Worm (Caenorhabditis elegans) whole organism, mixed stage, embryonic: ENCODE data around the gene ZK632.11.

ENCODE experiments used
- flh-1 ChIP-seq: fragments of 200-800 bp; sonication (Bioruptor generic); optimal IDR thresholded peaks from 2 replicates; lab custom pipeline; 2018; ENCODE audit warnings: mild to moderate bottlenecking, missing genetic modification characterization, moderate library complexity, missing compliant biosample characterization
- lsy-2 ChIP-seq: fragments of 150-350 bp; optimal IDR thresholded peaks from 2 replicates; lab custom pipeline; 2014; ENCODE audit warnings: missing biosample characterization, missing genetic modification characterization
- nhr-28 ChIP-seq: fragments of 150-350 bp; optimal IDR thresholded peaks from 2 replicates; lab custom pipeline; 2014; ENCODE audit warnings: missing biosample characterization, missing genetic modification characterization
- nhr-76 ChIP-seq: sonication (generic microtip); optimal IDR thresholded peaks from 2 replicates; lab custom pipeline; 2017; ENCODE audit warnings: missing biosample characterization, missing genetic modification characterization
- unc-39 ChIP-seq: fragments of 150-350 bp; optimal IDR thresholded peaks from 2 replicates; lab custom pipeline; 2014; ENCODE audit warnings: missing biosample characterization, missing genetic modification characterization
- unc-62 ChIP-seq: fragments of 150-350 bp; optimal IDR thresholded peaks from 2 replicates; lab custom pipeline; 2014; ENCODE audit warnings: missing biosample characterization, missing genetic modification reagents, missing genetic modification characterization

ce11 chrIII:9876951-9877350 is 49.2 kb downstream of the ZK632.11 start, which contains the start of gene ZK757.10:
- TF ChIP-seq nhr-76 (tag; lab: Kevin White, UChicago) (no peak), lsy-2 (tag; lab: Kevin White, UChicago) (no peak), nhr-28 (tag; lab: Kevin White, UChicago) (no peak), unc-62 (GFP tag; lab: Kevin White, UChicago) (no peak), flh-1 (GFP tag; lab: Kevin White, UChicago) (no peak), unc-39 (no peak)
